Fruit fly (Drosophila melanogaster) whole organism, embryonic: ENCODE results near the gene Paf-AHalpha.

Experiments
- Ada2b ChIP-seq: fragments of 200-800 bp; sonication (Bioruptor generic); IDR thresholded peaks from 2 replicates; pipeline ENCODE4 v1.3.6; 2022; ENCODE audit warnings: missing biosample characterization, missing genetic modification characterization
- Adf1 ChIP-seq: fragments of 200-800 bp; sonication (Bioruptor generic); IDR thresholded peaks from 2 replicates; pipeline ENCODE4 v1.3.6; 2022; ENCODE audit warnings: missing biosample characterization, missing genetic modification characterization
- BEAF-32 ChIP-seq: fragments of 200-800 bp; sonication (Bioruptor generic); optimal IDR thresholded peaks from 3 replicates; lab custom pipeline; 2017; ENCODE audit warnings: missing biosample characterization, missing genetic modification characterization, mild to moderate bottlenecking, moderate library complexity, missing genetic modification reagents
- CG10147 ChIP-seq: fragments of 200-800 bp; sonication (Bioruptor generic); optimal IDR thresholded peaks from 2 replicates; lab custom pipeline; 2019; ENCODE audit warnings: missing biosample characterization, mild to moderate bottlenecking, missing genetic modification characterization, moderate library complexity
- CG11093 ChIP-seq: fragments of 200-800 bp; sonication (Bioruptor generic); IDR thresholded peaks from 3 replicates; pipeline ENCODE4 v1.3.6; 2022; ENCODE audit warnings: missing biosample characterization, missing genetic modification characterization
- CG12155 ChIP-seq: fragments of 200-800 bp; sonication (Bioruptor generic); optimal IDR thresholded peaks from 3 replicates; lab custom pipeline; 2016; ENCODE audit warnings: missing biosample characterization, missing genetic modification characterization
- CG15073 ChIP-seq: fragments of 200-800 bp; sonication (Bioruptor generic); optimal IDR thresholded peaks from 2 replicates; lab custom pipeline; 2016; ENCODE audit warnings: missing biosample characterization, missing genetic modification characterization
- CG17568 ChIP-seq: fragments of 200-800 bp; sonication (Bioruptor generic); optimal IDR thresholded peaks from 2 replicates; lab custom pipeline; 2018; ENCODE audit warnings: missing biosample characterization, mild to moderate bottlenecking, missing genetic modification characterization, moderate library complexity
- CG18476 ChIP-seq: fragments of 200-800 bp; sonication (Bioruptor generic); optimal IDR thresholded peaks from 2 replicates; lab custom pipeline; 2016; ENCODE audit warnings: missing biosample characterization, mild to moderate bottlenecking, missing genetic modification characterization
- CG2129 ChIP-seq: fragments of 200-800 bp; sonication (Bioruptor generic); IDR thresholded peaks from 2 replicates; pipeline ENCODE4 v1.3.6; 2022; ENCODE audit warnings: missing biosample characterization, missing genetic modification characterization; ENCODE audit not compliant: partially characterized antibody
- CG2889 ChIP-seq: fragments of 200-800 bp; sonication (Bioruptor generic); IDR thresholded peaks from 3 replicates; pipeline ENCODE4 v1.3.6; 2022; ENCODE audit warnings: missing biosample characterization, missing genetic modification characterization
- CG34376 ChIP-seq: fragments of 200-800 bp; sonication (Bioruptor generic); optimal IDR thresholded peaks from 2 replicates; lab custom pipeline; 2018; ENCODE audit warnings: missing biosample characterization, mild to moderate bottlenecking, missing genetic modification characterization
- CG3847 ChIP-seq: fragments of 200-800 bp; sonication (Bioruptor generic); IDR thresholded peaks from 2 replicates; pipeline ENCODE4 v1.3.6; 2022; ENCODE audit warnings: missing biosample characterization, missing genetic modification characterization
- CG8765 ChIP-seq: fragments of 200-800 bp; sonication (Bioruptor generic); IDR thresholded peaks from 2 replicates; pipeline ENCODE4 v1.3.6; 2022; ENCODE audit warnings: missing biosample characterization, missing genetic modification characterization
- CG9609 ChIP-seq: fragments of 200-800 bp; sonication (Bioruptor generic); optimal IDR thresholded peaks from 3 replicates; lab custom pipeline; 2016; ENCODE audit warnings: missing biosample characterization, missing genetic modification characterization
- Camta ChIP-seq: fragments of 200-800 bp; sonication (Bioruptor generic); optimal IDR thresholded peaks from 2 replicates; lab custom pipeline; 2016; ENCODE audit warnings: missing biosample characterization, missing genetic modification characterization
- Drgx ChIP-seq: fragments of 200-800 bp; sonication (Bioruptor generic); IDR thresholded peaks from 2 replicates; pipeline ENCODE4 v1.3.6; 2022; ENCODE audit warnings: missing biosample characterization, missing genetic modification characterization
- Fer3 ChIP-seq: fragments of 200-800 bp; sonication (Bioruptor generic); optimal IDR thresholded peaks from 2 replicates; lab custom pipeline; 2018; ENCODE audit warnings: missing biosample characterization, mild to moderate bottlenecking, missing genetic modification characterization, moderate library complexity
- HLH3B ChIP-seq: fragments of 200-800 bp; sonication (Bioruptor generic); IDR thresholded peaks from 2 replicates; pipeline ENCODE4 v1.3.6; 2022; ENCODE audit warnings: missing biosample characterization, missing genetic modification characterization
- Lim3 ChIP-seq: fragments of 200-800 bp; sonication (Bioruptor generic); IDR thresholded peaks from 2 replicates; pipeline ENCODE4 v1.3.6; 2022; ENCODE audit warnings: missing biosample characterization, missing genetic modification characterization
- Mes4 ChIP-seq: fragments of 200-800 bp; sonication (Bioruptor generic); optimal IDR thresholded peaks from 2 replicates; lab custom pipeline; 2016; ENCODE audit warnings: missing biosample characterization, missing genetic modification characterization
- NC2β ChIP-seq: fragments of 200-800 bp; sonication (Bioruptor generic); optimal IDR thresholded peaks from 2 replicates; lab custom pipeline; 2016; ENCODE audit warnings: missing biosample characterization, missing genetic modification characterization
- Optix ChIP-seq: fragments of 200-800 bp; sonication (Bioruptor generic); IDR thresholded peaks from 3 replicates; pipeline ENCODE4 v1.3.6; 2022; ENCODE audit warnings: missing biosample characterization, missing genetic modification characterization
- Ravus ChIP-seq: fragments of 200-800 bp; sonication (Bioruptor generic); IDR thresholded peaks from 2 replicates; pipeline ENCODE4 v1.3.6; 2022; ENCODE audit warnings: missing biosample characterization, missing genetic modification characterization
- Vsx1 ChIP-seq: fragments of 200-800 bp; sonication (Bioruptor generic); optimal IDR thresholded peaks from 2 replicates; lab custom pipeline; 2017; ENCODE audit warnings: missing biosample characterization, mild to moderate bottlenecking, missing genetic modification characterization, missing genetic modification reagents
- ab ChIP-seq: fragments of 200-800 bp; sonication (Bioruptor generic); optimal IDR thresholded peaks from 2 replicates; lab custom pipeline; 2016; ENCODE audit warnings: missing biosample characterization, missing genetic modification characterization
- bcd ChIP-seq: fragments of 200-800 bp; sonication (Bioruptor generic); optimal IDR thresholded peaks from 2 replicates; lab custom pipeline; 2017; ENCODE audit warnings: missing biosample characterization, mild to moderate bottlenecking, missing genetic modification characterization
- btn ChIP-seq: fragments of 200-800 bp; sonication (Bioruptor generic); optimal IDR thresholded peaks from 2 replicates; lab custom pipeline; 2016; ENCODE audit warnings: missing biosample characterization, missing genetic modification characterization
- danr ChIP-seq: fragments of 200-800 bp; sonication (Bioruptor generic); IDR thresholded peaks from 2 replicates; pipeline ENCODE4 v1.3.6; 2022; ENCODE audit warnings: missing biosample characterization, missing genetic modification characterization
- disco-r ChIP-seq: fragments of 200-800 bp; sonication (Bioruptor generic); optimal IDR thresholded peaks from 2 replicates; lab custom pipeline; 2016; ENCODE audit warnings: missing biosample characterization, missing genetic modification characterization
- dmrt99B ChIP-seq: fragments of 200-800 bp; sonication (Bioruptor generic); optimal IDR thresholded peaks from 2 replicates; lab custom pipeline; 2018; ENCODE audit warnings: missing biosample characterization, mild to moderate bottlenecking, missing genetic modification characterization, moderate library complexity
- dysf ChIP-seq: fragments of 200-800 bp; sonication (Bioruptor generic); IDR thresholded peaks from 3 replicates; pipeline ENCODE4 v1.3.6; 2022; ENCODE audit warnings: missing biosample characterization, missing genetic modification characterization
- esg ChIP-seq: fragments of 200-800 bp; sonication (Bioruptor generic); conservative IDR thresholded peaks from 2 replicates; pipeline ENCODE4 v1.3.6; 2022; ENCODE audit warnings: missing biosample characterization, missing genetic modification characterization
- fd3F ChIP-seq: fragments of 200-800 bp; sonication (Bioruptor generic); optimal IDR thresholded peaks from 2 replicates; lab custom pipeline; 2018; ENCODE audit warnings: missing biosample characterization, mild to moderate bottlenecking, missing genetic modification characterization, moderate library complexity
- fd96Cb ChIP-seq: fragments of 200-800 bp; sonication (Bioruptor generic); optimal IDR thresholded peaks from 2 replicates; lab custom pipeline; 2018; ENCODE audit warnings: missing biosample characterization, mild to moderate bottlenecking, missing genetic modification characterization, moderate library complexity
- gsb ChIP-seq: fragments of 200-800 bp; sonication (Bioruptor generic); IDR thresholded peaks from 2 replicates; pipeline ENCODE4 v1.3.6; 2022; ENCODE audit warnings: missing biosample characterization, missing genetic modification characterization
- gsb-n ChIP-seq: fragments of 200-800 bp; sonication (Bioruptor generic); optimal IDR thresholded peaks from 3 replicates; lab custom pipeline; 2018; ENCODE audit warnings: missing biosample characterization, mild to moderate bottlenecking, missing genetic modification characterization
- gt ChIP-seq: fragments of 200-800 bp; sonication (Bioruptor generic); IDR thresholded peaks from 2 replicates; pipeline ENCODE4 v1.3.6; 2022; ENCODE audit warnings: missing biosample characterization, missing genetic modification characterization
- hkb ChIP-seq, 2 experiments: fragments of 200-800 bp in 1 of 2; fragments of >200 bp in 1 of 2; sonication (Bioruptor generic) in 1 of 2; IDR thresholded peaks in 1 of 2; optimal IDR thresholded peaks in 1 of 2; 2 replicates each; pipeline versions ENCODE4 v1.3.6 to Lab custom; 2017 to 2022; ENCODE audit warnings: missing biosample characterization in 1 of 2, missing genetic modification characterization in 1 of 2
- pb ChIP-seq: fragments of 200-800 bp; sonication (Bioruptor generic); optimal IDR thresholded peaks from 3 replicates; lab custom pipeline; 2016; ENCODE audit warnings: missing biosample characterization, missing genetic modification characterization
- phol ChIP-seq: fragments of 200-800 bp; sonication (Bioruptor generic); optimal IDR thresholded peaks from 3 replicates; lab custom pipeline; 2018; ENCODE audit warnings: missing biosample characterization, mild to moderate bottlenecking, missing genetic modification characterization, moderate library complexity
- pnt ChIP-seq: fragments of 200-800 bp; sonication (Bioruptor generic); optimal IDR thresholded peaks from 3 replicates; lab custom pipeline; 2016; ENCODE audit warnings: missing biosample characterization, missing genetic modification characterization
- prd ChIP-seq, 3 experiments: fragments of >200 bp in 2 of 3; fragments of 200-800 bp in 1 of 3; sonication (Bioruptor generic) in 1 of 3; optimal IDR thresholded peaks in 2 of 3; IDR thresholded peaks in 1 of 3; 2 replicates in 2 of 3; 3 replicates in 1 of 3; pipeline versions ENCODE4 v1.3.6 to Lab custom; 2017 to 2022; ENCODE audit warnings: missing biosample characterization in 1 of 3, missing genetic modification characterization in 1 of 3
- repo ChIP-seq: fragments of 200-800 bp; sonication (Bioruptor generic); optimal IDR thresholded peaks from 2 replicates; lab custom pipeline; 2016; ENCODE audit warnings: missing biosample characterization, missing genetic modification characterization
- slp2 ChIP-seq: fragments of 200-800 bp; sonication (Bioruptor generic); optimal IDR thresholded peaks from 2 replicates; lab custom pipeline; 2016; ENCODE audit warnings: missing biosample characterization, missing genetic modification characterization
- tgo ChIP-seq: fragments of 200-800 bp; sonication (Bioruptor generic); IDR thresholded peaks from 3 replicates; pipeline ENCODE4 v1.3.6; 2022; ENCODE audit warnings: missing biosample characterization, missing genetic modification characterization
- trh ChIP-seq: fragments of 200-800 bp; sonication (Bioruptor generic); optimal IDR thresholded peaks from 2 replicates; lab custom pipeline; 2016; ENCODE audit warnings: missing biosample characterization, missing genetic modification characterization
- ttk ChIP-seq: fragments of 200-800 bp; sonication (Bioruptor generic); IDR thresholded peaks from 2 replicates; pipeline ENCODE4 v2.1.2; 2022; ENCODE audit warnings: missing biosample characterization, missing genetic modification characterization
- wek ChIP-seq: fragments of 200-800 bp; sonication (Bioruptor generic); optimal IDR thresholded peaks from 3 replicates; lab custom pipeline; 2018; ENCODE audit warnings: missing biosample characterization, mild to moderate bottlenecking, missing genetic modification characterization, moderate library complexity
- zen ChIP-seq: fragments of 200-800 bp; sonication (Bioruptor generic); optimal IDR thresholded peaks from 3 replicates; lab custom pipeline; 2018; ENCODE audit warnings: missing biosample characterization, mild to moderate bottlenecking, missing genetic modification characterization, moderate library complexity

Gene Paf-AHalpha

DNA sequence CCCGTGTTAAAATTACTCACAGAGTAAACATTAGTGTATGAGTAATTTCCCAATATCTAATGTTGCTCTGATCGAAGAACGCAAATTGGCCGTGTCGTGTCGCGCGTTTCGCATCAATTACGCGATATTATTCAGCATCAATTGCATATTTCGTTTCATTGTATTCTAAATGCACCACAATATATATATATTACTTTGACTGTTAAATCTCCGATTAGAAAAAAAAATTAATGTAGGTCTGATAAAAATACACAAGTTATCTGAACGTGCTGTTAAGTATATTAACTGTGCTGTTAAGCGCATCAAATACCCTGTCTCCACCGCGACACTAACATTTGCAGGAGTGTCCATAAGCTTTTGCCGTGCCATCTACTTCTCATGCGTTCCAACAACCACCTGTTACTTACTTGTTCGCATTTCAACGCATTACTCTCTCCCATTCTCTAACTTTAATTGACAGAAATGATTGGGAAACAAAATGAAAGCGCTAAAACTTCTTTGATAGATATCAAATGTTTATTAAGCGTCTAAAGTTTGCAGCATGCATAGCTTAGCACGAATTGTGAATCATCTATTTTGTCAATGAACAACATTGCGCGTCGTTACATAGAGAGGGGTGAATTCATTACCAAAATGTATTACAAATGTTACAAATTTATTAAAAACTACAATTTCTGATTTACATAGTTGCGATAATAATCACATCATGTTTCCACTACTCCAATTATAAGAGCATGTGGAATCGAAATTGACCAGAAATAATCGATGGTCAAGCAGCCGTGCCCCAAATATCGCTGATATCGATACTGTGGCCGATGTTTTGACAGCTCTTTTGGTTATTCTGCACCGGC is 24.7 kb downstream of the Paf-AHalpha start, which contains the start of the genes Graf and mRpL3 (continued):
- TF ChIP-seq Optix (GFP tag; lab: Robert Waterston, UW), result no peak
- no peak for TF ChIP-seq ttk (GFP tag; lab: Robert Waterston, UW)
- TF ChIP-seq Drgx (GFP tag; lab: Robert Waterston, UW), result no peak
- no peak for TF ChIP-seq zen
- no peak for TF ChIP-seq Fer3 (tag; lab: Kevin White, UChicago)
- no peak for TF ChIP-seq Lim3 (GFP tag; lab: Robert Waterston, UW)
- no peak for TF ChIP-seq Ravus (GFP tag; lab: Robert Waterston, UW)
- TF ChIP-seq gsb-n (tag; lab: Kevin White, UChicago), result no peak
- no peak for TF ChIP-seq CG10147 (GFP tag; lab: Kevin White, UChicago)
- no peak for TF ChIP-seq CG8765 (GFP tag; lab: Robert Waterston, UW)
- TF ChIP-seq ab (GFP tag; lab: Kevin White, UChicago), result no peak
- no peak for TF ChIP-seq gsb (GFP tag; lab: Robert Waterston, UW)
- no peak for TF ChIP-seq CG12155 (GFP tag; lab: Kevin White, UChicago)
- no peak for TF ChIP-seq CG18476 (GFP tag; lab: Kevin White, UChicago)
- no peak for TF ChIP-seq esg (GFP tag; lab: Robert Waterston, UW)
- TF ChIP-seq CG15073 (GFP tag; lab: Kevin White, UChicago), result no peak
- peak; percentile 81 for TF ChIP-seq CG2129 (GFP tag; lab: Robert Waterston, UW)
- TF ChIP-seq Camta, result no peak
- TF ChIP-seq dmrt99B (tag; lab: Kevin White, UChicago), result no peak
- no peak for TF ChIP-seq dysf
- no peak for TF ChIP-seq CG2889 (GFP tag; lab: Robert Waterston, UW)
- TF ChIP-seq btn (GFP tag; lab: Kevin White, UChicago), result no peak
- TF ChIP-seq HLH3B, result no peak
- TF ChIP-seq prd (optimal IDR thresholded peaks at IDR 0.05; lab: Kevin White, UChicago), result no peak
- TF ChIP-seq prd (GFP tag; IDR thresholded peaks at IDR 0.05; lab: Robert Waterston, UW), result no peak
- TF ChIP-seq CG17568 (GFP tag; lab: Kevin White, UChicago), result no peak
- no peak for TF ChIP-seq Vsx1
- TF ChIP-seq fd96Cb (tag; lab: Kevin White, UChicago), result no peak
- TF ChIP-seq repo, result no peak
- TF ChIP-seq CG3847 (GFP tag; lab: Robert Waterston, UW), result no peak
- no peak for TF ChIP-seq slp2 (GFP tag; lab: Kevin White, UChicago)
- no peak for TF ChIP-seq wek
- TF ChIP-seq danr (GFP tag; lab: Robert Waterston, UW), result no peak
- peak; percentile 86 for TF ChIP-seq BEAF-32 (GFP tag; lab: Kevin White, UChicago)
- TF ChIP-seq disco-r (GFP tag; lab: Kevin White, UChicago), result no peak
- no peak for TF ChIP-seq pb (GFP tag; lab: Kevin White, UChicago)
- no peak for TF ChIP-seq pnt (GFP tag; lab: Kevin White, UChicago)
- TF ChIP-seq phol (tag; lab: Kevin White, UChicago), result peak; percentile 12
- no peak for TF ChIP-seq tgo (GFP tag; lab: Robert Waterston, UW)
- no peak for TF ChIP-seq CG34376 (GFP tag; lab: Kevin White, UChicago)
- no peak for TF ChIP-seq NC2β (GFP tag; lab: Kevin White, UChicago)
- TF ChIP-seq Ada2b (GFP tag; lab: Robert Waterston, UW), result no peak
- TF ChIP-seq gt (GFP tag; lab: Robert Waterston, UW), result no peak
- TF ChIP-seq Mes4 (GFP tag; lab: Kevin White, UChicago), result no peak
- TF ChIP-seq CG9609 (GFP tag; lab: Kevin White, UChicago), result no peak
- no peak for TF ChIP-seq fd3F (GFP tag; lab: Kevin White, UChicago)
- no peak for TF ChIP-seq Adf1 (GFP tag; lab: Robert Waterston, UW)
- TF ChIP-seq CG11093 (GFP tag; lab: Robert Waterston, UW), result no peak
- TF ChIP-seq bcd (GFP tag; lab: Kevin White, UChicago), result no peak
- no peak for TF ChIP-seq trh
- TF ChIP-seq hkb (optimal IDR thresholded peaks at IDR 0.05; lab: Kevin White, UChicago), result no peak
- no peak for TF ChIP-seq hkb (GFP tag; IDR thresholded peaks at IDR 0.05; lab: Robert Waterston, UW)
